Fruit fly (Drosophila melanogaster): ENCODE data around the gene Sec22.

- TF ChIP-seq insv (optimal IDR thresholded peaks at IDR 0.05) = no peak
- TF ChIP-seq ttk (optimal IDR thresholded peaks at IDR 0.05) = no peak
Observed at dm6 chrX:803370-803769, 2.5 kb upstream of the Sec22 start, which contains the start of gene CG13359.

Measured in Kc167 (cell line).